Worm (Caenorhabditis elegans) whole organism, young adult: ENCODE results near the gene pgp-8.
A peak's percentile ranks its signal among the peaks of the same experiment; 100 is the strongest.

Source experiments
- F39B2.1 ChIP-seq: fragments of 200-800 bp; sonication (Bioruptor generic); IDR thresholded peaks from 2 replicates; pipeline ENCODE4 v1.3.6; 2022; ENCODE audit warnings: missing genetic modification reagents, missing genetic modification characterization, missing compliant biosample characterization
- F57C9.4 ChIP-seq: sonication (generic microtip); optimal IDR thresholded peaks from 2 replicates; lab custom pipeline; 2017; ENCODE audit warnings: mild to moderate bottlenecking, missing genetic modification characterization, missing compliant biosample characterization
- K11D2.4 ChIP-seq: fragments of 200-800 bp; sonication (Bioruptor generic); IDR thresholded peaks from 2 replicates; pipeline ENCODE4 v1.3.6; 2022; ENCODE audit warnings: missing genetic modification reagents, missing genetic modification characterization, missing compliant biosample characterization
- Y79H2A.3 ChIP-seq: fragments of 200-800 bp; sonication (Bioruptor generic); conservative IDR thresholded peaks from 2 replicates; pipeline ENCODE4 v1.3.6; 2022; ENCODE audit warnings: missing genetic modification reagents, missing genetic modification characterization, missing compliant biosample characterization
- akir-1 ChIP-seq: fragments of 200-800 bp; sonication (Bioruptor generic); optimal IDR thresholded peaks from 2 replicates; lab custom pipeline; 2018; ENCODE audit warnings: mild to moderate bottlenecking, missing genetic modification characterization, moderate library complexity, missing compliant biosample characterization
- aptf-2 ChIP-seq: fragments of 200-800 bp; sonication (Bioruptor generic); conservative IDR thresholded peaks from 2 replicates; pipeline ENCODE4 v1.3.6; 2022; ENCODE audit warnings: missing genetic modification reagents, missing genetic modification characterization, missing compliant biosample characterization
- athp-1 ChIP-seq: sonication (generic microtip); optimal IDR thresholded peaks from 2 replicates; lab custom pipeline; 2017; ENCODE audit warnings: mild to moderate bottlenecking, missing genetic modification characterization, missing compliant biosample characterization
- attf-6 ChIP-seq: fragments of 200-800 bp; sonication (Bioruptor generic); IDR thresholded peaks from 2 replicates; pipeline ENCODE4 v1.3.6; 2022; ENCODE audit warnings: missing genetic modification reagents, missing genetic modification characterization, missing compliant biosample characterization
- bed-2 ChIP-seq: fragments of 200-800 bp; sonication (Bioruptor generic); IDR thresholded peaks from 2 replicates; pipeline ENCODE4 v1.3.6; 2022; ENCODE audit warnings: missing genetic modification reagents, missing genetic modification characterization, missing compliant biosample characterization
- cebp-2 ChIP-seq: fragments of 200-800 bp; sonication (Bioruptor generic); IDR thresholded peaks from 2 replicates; pipeline ENCODE4 v1.3.6; 2022; ENCODE audit warnings: missing genetic modification characterization, missing compliant biosample characterization
- ceh-100 ChIP-seq: fragments of 200-800 bp; sonication (Bioruptor generic); IDR thresholded peaks from 2 replicates; pipeline ENCODE4 v1.3.6; 2022; ENCODE audit warnings: missing genetic modification reagents, missing genetic modification characterization, missing compliant biosample characterization
- ceh-27 ChIP-seq: fragments of 200-800 bp; sonication (Bioruptor generic); optimal IDR thresholded peaks from 2 replicates; lab custom pipeline; 2018; ENCODE audit warnings: mild to moderate bottlenecking, missing genetic modification characterization, moderate library complexity, missing compliant biosample characterization
- ceh-79 ChIP-seq: sonication (generic microtip); optimal IDR thresholded peaks from 2 replicates; lab custom pipeline; 2017; ENCODE audit warnings: mild to moderate bottlenecking, missing genetic modification characterization, missing compliant biosample characterization
- dpl-1 ChIP-seq: fragments of 150-350 bp; optimal IDR thresholded peaks from 2 replicates; lab custom pipeline; 2014; ENCODE audit warnings: missing biosample characterization, missing genetic modification reagents, missing genetic modification characterization
- egl-18 ChIP-seq: fragments of 200-800 bp; sonication (Bioruptor generic); IDR thresholded peaks from 2 replicates; pipeline ENCODE4 v1.3.6; 2022; ENCODE audit warnings: missing genetic modification reagents, missing genetic modification characterization, missing compliant biosample characterization
- ekl-4 ChIP-seq: fragments of 200-800 bp; sonication (Bioruptor generic); IDR thresholded peaks from 2 replicates; pipeline ENCODE4 v1.3.6; 2022; ENCODE audit warnings: missing genetic modification reagents, missing genetic modification characterization, missing compliant biosample characterization
- hlh-26 ChIP-seq: fragments of 200-800 bp; sonication (Bioruptor generic); conservative IDR thresholded peaks from 2 replicates; pipeline ENCODE4 v1.3.6; 2022; ENCODE audit warnings: missing genetic modification reagents, missing genetic modification characterization, missing compliant biosample characterization
- hmg-1.2 ChIP-seq: fragments of 200-800 bp; sonication (Bioruptor generic); IDR thresholded peaks from 2 replicates; pipeline ENCODE4 v1.3.6; 2022; ENCODE audit warnings: missing genetic modification reagents, missing genetic modification characterization, missing compliant biosample characterization
- lag-1 ChIP-seq: fragments of 200-800 bp; sonication (Bioruptor generic); IDR thresholded peaks from 2 replicates; pipeline ENCODE4 v1.3.6; 2022; ENCODE audit warnings: missing genetic modification reagents, missing genetic modification characterization, missing compliant biosample characterization
- lsl-1 ChIP-seq: fragments of 200-800 bp; sonication (Bioruptor generic); optimal IDR thresholded peaks from 2 replicates; lab custom pipeline; 2018; ENCODE audit warnings: mild to moderate bottlenecking, missing genetic modification characterization, moderate library complexity, missing compliant biosample characterization
- madf-10 ChIP-seq: sonication (generic microtip); optimal IDR thresholded peaks from 2 replicates; lab custom pipeline; 2016; ENCODE audit warnings: mild to moderate bottlenecking, missing genetic modification characterization, missing compliant biosample characterization
- madf-3 ChIP-seq: fragments of 200-800 bp; sonication (Bioruptor generic); IDR thresholded peaks from 2 replicates; pipeline ENCODE4 v1.3.6; 2022; ENCODE audit warnings: missing genetic modification reagents, missing genetic modification characterization, missing compliant biosample characterization
- madf-8 ChIP-seq: fragments of 200-800 bp; sonication (Bioruptor generic); conservative IDR thresholded peaks from 2 replicates; pipeline ENCODE4 v1.3.6; 2022; ENCODE audit warnings: missing genetic modification reagents, missing genetic modification characterization, missing compliant biosample characterization
- mel-28 ChIP-seq: sonication (generic microtip); optimal IDR thresholded peaks from 2 replicates; lab custom pipeline; 2016; ENCODE audit warnings: borderline replicate concordance, mild to moderate bottlenecking, missing genetic modification characterization, missing compliant biosample characterization
- mes-4 ChIP-seq: sonication (generic microtip); optimal IDR thresholded peaks from 2 replicates; lab custom pipeline; 2016; ENCODE audit warnings: missing genotype, missing genetic modification characterization, missing compliant biosample characterization
- nfya-1 ChIP-seq: sonication (generic microtip); optimal IDR thresholded peaks from 2 replicates; lab custom pipeline; 2017; ENCODE audit warnings: antibody characterized with exemption, missing compliant biosample characterization, missing genetic modification characterization, borderline replicate concordance; ENCODE audit not compliant: insufficient read depth
- nhr-80 ChIP-seq: sonication (generic microtip); optimal IDR thresholded peaks from 2 replicates; lab custom pipeline; 2016; ENCODE audit warnings: missing genetic modification characterization, missing compliant biosample characterization
- rcor-1 ChIP-seq: fragments of 200-800 bp; sonication (Bioruptor generic); IDR thresholded peaks from 2 replicates; pipeline ENCODE4 v1.3.6; 2022; ENCODE audit warnings: missing genetic modification reagents, missing genetic modification characterization, missing compliant biosample characterization
- rec-8 ChIP-seq, 2 experiments: sonication (generic microtip); optimal IDR thresholded peaks; 2 replicates each; lab custom pipeline; 2016; ENCODE audit warnings: mild to moderate bottlenecking in 2 of 2, missing genetic modification characterization in 2 of 2, missing genetic modification reagents in 2 of 2, missing genotype in 2 of 2, missing biosample characterization in 1 of 2, missing compliant biosample characterization in 1 of 2, moderate library complexity in 1 of 2
- sea-2 ChIP-seq: fragments of 200-800 bp; sonication (Bioruptor generic); IDR thresholded peaks from 2 replicates; pipeline ENCODE4 v1.3.6; 2022; ENCODE audit warnings: missing genetic modification characterization, missing compliant biosample characterization
- unc-130 ChIP-seq: sonication (generic microtip); optimal IDR thresholded peaks from 2 replicates; lab custom pipeline; 2016; ENCODE audit warnings: missing genetic modification reagents, missing genetic modification characterization, missing compliant biosample characterization
- zfh-2 ChIP-seq: fragments of 200-800 bp; sonication (Bioruptor generic); conservative IDR thresholded peaks from 2 replicates; pipeline ENCODE4 v1.3.6; 2022; ENCODE audit warnings: missing genetic modification reagents, missing genetic modification characterization, missing compliant biosample characterization
- ztf-26 ChIP-seq: sonication (generic microtip); optimal IDR thresholded peaks from 2 replicates; lab custom pipeline; 2017; ENCODE audit warnings: missing genetic modification characterization, missing compliant biosample characterization

pgp-8 gene

ce11 chrX:10907418-10907817 is 43.2 kb upstream of the pgp-8 start:
- no peak for TF ChIP-seq mes-4 (tag; lab: Kevin White, UChicago)
- TF ChIP-seq F57C9.4: no peak
- TF ChIP-seq madf-8 (GFP tag; lab: Robert Waterston, UW): no peak
- TF ChIP-seq nfya-1 (tag; lab: Kevin White, UChicago): no peak
- no peak for TF ChIP-seq mel-28 (tag; lab: Kevin White, UChicago)
- TF ChIP-seq akir-1 (GFP tag; lab: Kevin White, UChicago): no peak
- no peak for TF ChIP-seq K11D2.4 (GFP tag; lab: Robert Waterston, UW)
- no peak for TF ChIP-seq ztf-26 (tag; lab: Kevin White, UChicago)
- TF ChIP-seq athp-1 (tag; lab: Kevin White, UChicago): no peak
- TF ChIP-seq hmg-1.2 (GFP tag; lab: Robert Waterston, UW): no peak
- no peak for TF ChIP-seq aptf-2 (GFP tag; lab: Robert Waterston, UW)
- TF ChIP-seq lag-1 (GFP tag; lab: Robert Waterston, UW): no peak
- TF ChIP-seq unc-130 (GFP tag; lab: Kevin White, UChicago): no peak
- TF ChIP-seq ceh-27: no peak
- TF ChIP-seq ekl-4: no peak
- TF ChIP-seq hlh-26: no peak

ce11 chrX:10903416-10903815 is 39.2 kb upstream of the pgp-8 start:
- TF ChIP-seq egl-18 (GFP tag; lab: Robert Waterston, UW): no peak
- no peak for TF ChIP-seq bed-2 (GFP tag; lab: Robert Waterston, UW)
- peak; percentile 10 for TF ChIP-seq ztf-26 (tag; lab: Kevin White, UChicago)
- peak; percentile 5 for TF ChIP-seq nhr-80 (tag; lab: Kevin White, UChicago)
- TF ChIP-seq Y79H2A.3: no peak
- TF ChIP-seq, all 124 proteins: peak for 2

- TF ChIP-seq ceh-100: no peak
- no peak for TF ChIP-seq lsl-1 (GFP tag; lab: Kevin White, UChicago)
- TF ChIP-seq athp-1 (tag; lab: Kevin White, UChicago): no peak
- TF ChIP-seq cebp-2: no peak
- no peak for TF ChIP-seq madf-10 (tag; lab: Kevin White, UChicago)
- TF ChIP-seq K11D2.4 (GFP tag; lab: Robert Waterston, UW): no peak
- no peak for TF ChIP-seq rec-8 (tag; optimal IDR thresholded peaks at IDR 0.05; lab: Kevin White, UChicago)
- TF ChIP-seq zfh-2: no peak
- no peak for TF ChIP-seq sea-2 (GFP tag; lab: Robert Waterston, UW)
- TF ChIP-seq madf-3 (GFP tag; lab: Robert Waterston, UW): no peak
- no peak for TF ChIP-seq ceh-79 (tag; lab: Kevin White, UChicago)
- no peak for TF ChIP-seq attf-6
- TF ChIP-seq rcor-1 (GFP tag; lab: Robert Waterston, UW): no peak
Measured at ce11 chrX:10902723-10903322, 38.6 kb upstream of the pgp-8 start, which contains the start of gene acbp-3. acbp-3 (plus strand) TSS chrX:10903272.

ce11 chrX:10901766-10902165 is 37.5 kb upstream of the pgp-8 start:
- peak; percentile 84 for TF ChIP-seq nhr-80 (tag; lab: Kevin White, UChicago)
- no peak for TF ChIP-seq F39B2.1
- TF ChIP-seq nfya-1 (tag; lab: Kevin White, UChicago): no peak
- TF ChIP-seq dpl-1 (GFP tag; lab: Kevin White, UChicago): no peak
